Worm (Caenorhabditis elegans): ENCODE results near the gene Y48G9A.6.

ce11 chrIII:2092409-2092808 is 25.2 kb upstream of the Y48G9A.6 start, which contains the start of gene Y48G9A.9:
- TF ChIP-seq tbx-2 (tag; optimal IDR thresholded peaks at IDR 0.05) (no peak), pha-4 (tag; optimal IDR thresholded peaks at IDR 0.05) (no peak), pqm-1 (tag; optimal IDR thresholded peaks at IDR 0.05) (no peak), gmeb-2 (tag; optimal IDR thresholded peaks at IDR 0.05) (no peak), Y22D7AL.16 (tag; optimal IDR thresholded peaks at IDR 0.05) (no peak), rnt-1 (tag; optimal IDR thresholded peaks at IDR 0.05) (no peak), dmd-4 (tag; optimal IDR thresholded peaks at IDR 0.05; ENCODE audit: borderline replicate concordance) (no peak)

Measured in whole organism, late embryonic.